Fruit fly (Drosophila melanogaster) whole organism: ENCODE measurements around the gene Cdc27.

Source experiments
- CG8478 ChIP-seq: fragments of >200 bp; optimal IDR thresholded peaks from 2 replicates; lab custom pipeline; 2018; ENCODE audit warnings: inconsistent platforms
- Dll ChIP-seq: fragments of >200 bp; optimal IDR thresholded peaks from 2 replicates; lab custom pipeline; 2017
- psq ChIP-seq: fragments of >200 bp; optimal IDR thresholded peaks from 2 replicates; lab custom pipeline; 2017

DNA sequence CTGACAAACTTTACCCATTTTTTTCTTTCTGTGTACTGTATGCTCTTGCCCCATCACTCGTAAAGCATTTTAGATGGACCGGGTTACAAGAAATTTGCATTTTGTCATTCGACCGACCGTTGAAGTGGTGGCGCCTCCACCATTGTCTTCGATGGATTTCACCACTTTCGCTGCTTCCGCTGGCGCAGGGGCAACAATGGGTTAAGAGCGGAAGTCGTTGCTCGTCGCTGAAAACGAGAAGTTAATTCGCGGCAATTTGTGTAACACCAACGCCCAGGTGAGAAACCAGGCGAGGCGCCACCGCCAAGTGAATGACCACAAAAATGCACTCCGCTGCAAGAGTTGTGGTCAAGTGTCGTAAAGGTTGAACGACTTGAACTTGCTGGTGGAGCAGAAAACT lies 5.6 kb upstream of the Cdc27 start:
- no peak for TF ChIP-seq CG8478
- no peak for TF ChIP-seq Dll
- no peak for TF ChIP-seq psq
